Fruit fly (Drosophila melanogaster) whole organism, embryonic: ENCODE measurements around the gene PCID2.

ENCODE experiments used
- Bteb2 ChIP-seq: fragments of 200-800 bp; sonication (Bioruptor generic); optimal IDR thresholded peaks from 2 replicates; lab custom pipeline; 2016; ENCODE audit warnings: missing biosample characterization, missing genetic modification characterization
- CG1024 ChIP-seq: fragments of 200-800 bp; sonication (Bioruptor generic); IDR thresholded peaks from 2 replicates; pipeline ENCODE4 v1.3.6; 2022; ENCODE audit warnings: missing biosample characterization, missing genetic modification characterization
- CG11085 ChIP-seq: fragments of 200-800 bp; sonication (Bioruptor generic); IDR thresholded peaks from 2 replicates; pipeline ENCODE4 v1.3.6; 2022; ENCODE audit warnings: missing biosample characterization, missing genetic modification characterization
- CG11695 ChIP-seq: fragments of 200-800 bp; sonication (Bioruptor generic); IDR thresholded peaks from 3 replicates; pipeline ENCODE4 v1.3.6; 2022; ENCODE audit warnings: missing biosample characterization, missing genetic modification characterization
- CG12104 ChIP-seq: fragments of 200-800 bp; sonication (Bioruptor generic); optimal IDR thresholded peaks from 3 replicates; lab custom pipeline; 2016; ENCODE audit warnings: missing biosample characterization, missing genetic modification characterization
- CG12659 ChIP-seq: fragments of 200-800 bp; sonication (Bioruptor generic); optimal IDR thresholded peaks from 3 replicates; lab custom pipeline; 2017; ENCODE audit warnings: mild to moderate bottlenecking, missing biosample characterization, missing genetic modification reagents, missing genetic modification characterization
- CG13424 ChIP-seq: fragments of 200-800 bp; sonication (Bioruptor generic); optimal IDR thresholded peaks from 2 replicates; lab custom pipeline; 2019; ENCODE audit warnings: missing biosample characterization, mild to moderate bottlenecking, missing genetic modification characterization, moderate library complexity
- CG2116 ChIP-seq: fragments of 200-800 bp; sonication (Bioruptor generic); optimal IDR thresholded peaks from 3 replicates; lab custom pipeline; 2018; ENCODE audit warnings: missing biosample characterization, mild to moderate bottlenecking, missing genetic modification characterization
- CG2199 ChIP-seq: fragments of 200-800 bp; sonication (Bioruptor generic); IDR thresholded peaks from 3 replicates; pipeline ENCODE4 v1.3.6; 2022; ENCODE audit warnings: missing biosample characterization, missing genetic modification characterization
- CG2712 ChIP-seq: fragments of 200-800 bp; optimal IDR thresholded peaks from 3 replicates; lab custom pipeline; 2019; ENCODE audit warnings: missing biosample characterization, mild to moderate bottlenecking, missing genetic modification characterization, moderate library complexity
- CG3281 ChIP-seq: fragments of 200-800 bp; sonication (Bioruptor generic); optimal IDR thresholded peaks from 3 replicates; lab custom pipeline; 2017; ENCODE audit warnings: missing biosample characterization, mild to moderate bottlenecking, missing genetic modification characterization
- CG33213 ChIP-seq: fragments of 200-800 bp; sonication (Bioruptor generic); optimal IDR thresholded peaks from 3 replicates; lab custom pipeline; 2016; ENCODE audit warnings: missing biosample characterization, missing genetic modification characterization
- CG42726 ChIP-seq: fragments of 200-800 bp; sonication (Bioruptor generic); IDR thresholded peaks from 2 replicates; pipeline ENCODE4 v1.3.6; 2022; ENCODE audit warnings: missing biosample characterization, missing genetic modification characterization; ENCODE audit not compliant: partially characterized antibody
- CG4282 ChIP-seq: fragments of 200-800 bp; sonication (Bioruptor generic); optimal IDR thresholded peaks from 2 replicates; lab custom pipeline; 2016; ENCODE audit warnings: missing biosample characterization, missing genetic modification characterization
- CG5245 ChIP-seq: fragments of 200-800 bp; sonication (Bioruptor generic); optimal IDR thresholded peaks from 3 replicates; lab custom pipeline; 2016; ENCODE audit warnings: missing biosample characterization, missing genetic modification characterization
- CG6854 ChIP-seq: fragments of 200-800 bp; sonication (Bioruptor generic); optimal IDR thresholded peaks from 3 replicates; lab custom pipeline; 2017; ENCODE audit warnings: missing biosample characterization, mild to moderate bottlenecking, missing genetic modification characterization
- CG8089 ChIP-seq: fragments of 200-800 bp; sonication (Bioruptor generic); optimal IDR thresholded peaks from 3 replicates; lab custom pipeline; 2016; ENCODE audit warnings: missing biosample characterization, missing genetic modification characterization
- CG8765 ChIP-seq: fragments of 200-800 bp; sonication (Bioruptor generic); IDR thresholded peaks from 2 replicates; pipeline ENCODE4 v1.3.6; 2022; ENCODE audit warnings: missing biosample characterization, missing genetic modification characterization
- CG8924 ChIP-seq: fragments of 200-800 bp; optimal IDR thresholded peaks from 3 replicates; lab custom pipeline; 2019; ENCODE audit warnings: missing biosample characterization, mild to moderate bottlenecking, missing genetic modification characterization, moderate library complexity
- Camta ChIP-seq: fragments of 200-800 bp; sonication (Bioruptor generic); optimal IDR thresholded peaks from 2 replicates; lab custom pipeline; 2016; ENCODE audit warnings: missing biosample characterization, missing genetic modification characterization
- D19A ChIP-seq: fragments of 200-800 bp; optimal IDR thresholded peaks from 3 replicates; lab custom pipeline; 2019; ENCODE audit warnings: missing biosample characterization, mild to moderate bottlenecking, missing genetic modification characterization, moderate library complexity
- D19B ChIP-seq: fragments of 200-800 bp; sonication (Bioruptor generic); optimal IDR thresholded peaks from 2 replicates; lab custom pipeline; 2017; ENCODE audit warnings: missing biosample characterization, mild to moderate bottlenecking, missing genetic modification characterization
- HLH3B ChIP-seq: fragments of 200-800 bp; sonication (Bioruptor generic); IDR thresholded peaks from 2 replicates; pipeline ENCODE4 v1.3.6; 2022; ENCODE audit warnings: missing biosample characterization, missing genetic modification characterization
- Hr3 ChIP-seq: fragments of 200-800 bp; sonication (Bioruptor generic); optimal IDR thresholded peaks from 3 replicates; lab custom pipeline; 2016; ENCODE audit warnings: missing biosample characterization, missing genetic modification characterization
- Jarid2 ChIP-seq: fragments of 200-800 bp; sonication (Bioruptor generic); optimal IDR thresholded peaks from 3 replicates; lab custom pipeline; 2017; ENCODE audit warnings: mild to moderate bottlenecking, missing biosample characterization, missing genetic modification reagents, missing genetic modification characterization
- Mes4 ChIP-seq: fragments of 200-800 bp; sonication (Bioruptor generic); optimal IDR thresholded peaks from 2 replicates; lab custom pipeline; 2016; ENCODE audit warnings: missing biosample characterization, missing genetic modification characterization
- NC2β ChIP-seq: fragments of 200-800 bp; sonication (Bioruptor generic); optimal IDR thresholded peaks from 2 replicates; lab custom pipeline; 2016; ENCODE audit warnings: missing biosample characterization, missing genetic modification characterization
- Nf-YC ChIP-seq: fragments of 200-800 bp; optimal IDR thresholded peaks from 3 replicates; lab custom pipeline; 2019; ENCODE audit warnings: missing biosample characterization, mild to moderate bottlenecking, missing genetic modification characterization, moderate library complexity
- Oaz ChIP-seq: fragments of 200-800 bp; sonication (Bioruptor generic); IDR thresholded peaks from 2 replicates; pipeline ENCODE4 v1.3.6; 2022; ENCODE audit warnings: missing biosample characterization, missing genetic modification characterization
- Pdp1 ChIP-seq, 2 experiments: fragments of 200-800 bp; sonication (Bioruptor generic); optimal IDR thresholded peaks; 3 replicates each; lab custom pipeline; 2016; ENCODE audit warnings: missing biosample characterization in 2 of 2, missing genetic modification characterization in 2 of 2, mild to moderate bottlenecking in 1 of 2, moderate library complexity in 1 of 2
- al ChIP-seq: fragments of 200-800 bp; sonication (Bioruptor generic); IDR thresholded peaks from 2 replicates; pipeline ENCODE4 v1.3.6; 2022; ENCODE audit warnings: missing biosample characterization, missing genetic modification characterization
- ap ChIP-seq: fragments of 200-800 bp; sonication (Bioruptor generic); IDR thresholded peaks from 2 replicates; pipeline ENCODE4 v1.3.6; 2022; ENCODE audit warnings: missing biosample characterization, missing genetic modification characterization
- bbx ChIP-seq: fragments of 200-800 bp; sonication (Bioruptor generic); IDR thresholded peaks from 2 replicates; pipeline ENCODE4 v1.3.6; 2022; ENCODE audit warnings: missing biosample characterization, missing genetic modification characterization; ENCODE audit not compliant: partially characterized antibody
- chn ChIP-seq: fragments of 200-800 bp; sonication (Bioruptor generic); optimal IDR thresholded peaks from 2 replicates; lab custom pipeline; 2016; ENCODE audit warnings: missing biosample characterization, missing genetic modification characterization
- da ChIP-seq: fragments of 200-800 bp; sonication (Bioruptor generic); optimal IDR thresholded peaks from 2 replicates; lab custom pipeline; 2016; ENCODE audit warnings: missing biosample characterization, missing genetic modification characterization
- gro ChIP-seq: fragments of 200-800 bp; sonication (Bioruptor generic); optimal IDR thresholded peaks from 2 replicates; lab custom pipeline; 2016; ENCODE audit warnings: missing biosample characterization, missing genetic modification characterization
- gsb ChIP-seq: fragments of 200-800 bp; sonication (Bioruptor generic); IDR thresholded peaks from 2 replicates; pipeline ENCODE4 v1.3.6; 2022; ENCODE audit warnings: missing biosample characterization, missing genetic modification characterization
- jumu ChIP-seq: fragments of 200-800 bp; sonication (Bioruptor generic); optimal IDR thresholded peaks from 3 replicates; lab custom pipeline; 2016; ENCODE audit warnings: missing biosample characterization, missing genetic modification characterization
- ken ChIP-seq: fragments of 200-800 bp; sonication (Bioruptor generic); IDR thresholded peaks from 3 replicates; pipeline ENCODE4 v1.3.6; 2022; ENCODE audit warnings: missing biosample characterization, missing genetic modification characterization
- klu ChIP-seq: fragments of 200-800 bp; sonication (Bioruptor generic); IDR thresholded peaks from 2 replicates; pipeline ENCODE4 v1.3.6; 2022; ENCODE audit warnings: missing biosample characterization, missing genetic modification characterization
- nerfin-1 ChIP-seq: fragments of 200-800 bp; sonication (Bioruptor generic); optimal IDR thresholded peaks from 3 replicates; lab custom pipeline; 2019; ENCODE audit warnings: missing biosample characterization, mild to moderate bottlenecking, missing genetic modification characterization, moderate library complexity
- nom ChIP-seq: fragments of 200-800 bp; sonication (Bioruptor generic); optimal IDR thresholded peaks from 2 replicates; lab custom pipeline; 2017; ENCODE audit warnings: missing biosample characterization, missing genetic modification characterization, mild to moderate bottlenecking, moderate library complexity, missing genetic modification reagents
- p53 ChIP-seq: fragments of 200-800 bp; sonication (Bioruptor generic); optimal IDR thresholded peaks from 2 replicates; lab custom pipeline; 2016; ENCODE audit warnings: missing biosample characterization, missing genetic modification characterization
- pho ChIP-seq: fragments of 200-800 bp; sonication (Bioruptor generic); optimal IDR thresholded peaks from 2 replicates; lab custom pipeline; 2016; ENCODE audit warnings: missing biosample characterization, missing genetic modification characterization
- pum ChIP-seq: fragments of 200-800 bp; sonication (Bioruptor generic); optimal IDR thresholded peaks from 2 replicates; lab custom pipeline; 2016; ENCODE audit warnings: missing biosample characterization, missing genetic modification characterization
- sqz ChIP-seq: fragments of 200-800 bp; sonication (Bioruptor generic); optimal IDR thresholded peaks from 3 replicates; lab custom pipeline; 2018; ENCODE audit warnings: missing biosample characterization, mild to moderate bottlenecking, missing genetic modification characterization
- ssp ChIP-seq: fragments of 200-800 bp; sonication (Bioruptor generic); IDR thresholded peaks from 2 replicates; pipeline ENCODE4 v1.3.6; 2022; ENCODE audit warnings: missing biosample characterization, missing genetic modification characterization
- stc ChIP-seq: fragments of 200-800 bp; sonication (Bioruptor generic); IDR thresholded peaks from 2 replicates; pipeline ENCODE4 v1.3.6; 2022; ENCODE audit warnings: missing biosample characterization, missing genetic modification characterization
- tx ChIP-seq: fragments of 200-800 bp; sonication (Bioruptor generic); optimal IDR thresholded peaks from 2 replicates; lab custom pipeline; 2016; ENCODE audit warnings: missing biosample characterization, missing genetic modification characterization
- wdn ChIP-seq: fragments of 200-800 bp; sonication (Bioruptor generic); IDR thresholded peaks from 2 replicates; pipeline ENCODE4 v1.3.6; 2022; ENCODE audit warnings: missing biosample characterization, missing genetic modification characterization

PCID2 gene

DNA sequence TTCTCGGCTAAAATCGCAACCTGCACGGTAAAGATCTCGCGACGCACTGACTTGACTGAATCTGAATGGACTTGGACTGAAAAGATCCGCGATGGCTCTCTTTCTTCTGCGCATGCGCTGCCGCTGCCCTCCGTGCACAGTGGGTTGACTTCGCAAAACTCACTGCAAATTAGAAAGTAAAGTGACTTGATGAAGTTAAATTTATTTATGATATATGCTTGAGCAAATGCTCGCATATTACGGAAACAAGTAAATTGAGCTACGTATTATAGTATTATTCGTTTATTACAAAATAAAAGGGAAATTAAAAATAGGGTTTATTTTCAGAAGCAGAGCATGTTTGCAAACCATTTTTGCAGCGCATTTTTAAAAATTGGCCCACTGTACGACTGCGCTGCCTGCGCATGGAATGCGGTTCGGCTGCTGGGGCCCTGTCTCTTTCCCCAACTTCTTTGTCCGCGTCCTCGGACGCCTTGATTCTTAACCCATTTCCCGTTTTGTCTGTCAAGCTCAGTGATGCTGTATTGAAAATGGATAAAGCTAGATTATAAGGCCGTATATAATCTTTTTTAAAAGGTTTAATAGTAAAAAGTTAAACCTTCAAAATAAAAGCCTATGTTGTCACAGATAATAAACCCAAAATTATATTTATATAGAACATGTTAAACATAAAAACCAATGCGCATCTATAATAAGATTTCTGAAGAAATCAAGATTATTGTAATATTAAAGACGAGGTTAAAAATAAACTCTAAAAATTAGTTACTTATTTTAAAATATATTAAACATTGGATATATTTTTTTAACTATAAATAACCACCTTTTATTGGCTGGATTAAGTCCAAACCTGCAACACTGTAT lies 38.3 kb upstream of the PCID2 start, which contains the start of gene rt (continued):
- TF ChIP-seq HLH3B (GFP tag; lab: Robert Waterston, UW): peak; percentile 43; the same call in 1 of the 2 replicates
- TF ChIP-seq da (GFP tag; lab: Kevin White, UChicago): no peak
- TF ChIP-seq chn: peak; percentile 55
- TF ChIP-seq nom (GFP tag; lab: Kevin White, UChicago): no peak
- peak; percentile 48; the same call in 1 of the 3 replicates for TF ChIP-seq CG11695 (GFP tag; lab: Robert Waterston, UW)
- TF ChIP-seq CG33213 (GFP tag; lab: Kevin White, UChicago): peak; percentile 4
- TF ChIP-seq CG8924 (tag; lab: Kevin White, UChicago): peak; percentile 28
- no peak for TF ChIP-seq klu (GFP tag; lab: Robert Waterston, UW)
- peak; percentile 44; the same call in 1 of the 3 replicates for TF ChIP-seq ken (GFP tag; lab: Robert Waterston, UW)
- peak; percentile 84 for TF ChIP-seq CG2712 (tag; lab: Kevin White, UChicago)
- TF ChIP-seq Camta (GFP tag; lab: Kevin White, UChicago): no peak
- TF ChIP-seq CG12659 (GFP tag; lab: Kevin White, UChicago): peak; percentile 32
- TF ChIP-seq gro: no peak
- TF ChIP-seq Pdp1 (GFP tag; optimal IDR thresholded peaks at IDR 0.05; lab: Kevin White, UChicago): peak; percentile 1 to 14
- no peak for TF ChIP-seq ap
- peak; percentile 31 for TF ChIP-seq sqz
- 0 out of 2 replicates have a peak, but pooled peaks have one; percentile 36 for TF ChIP-seq CG1024 (GFP tag; lab: Robert Waterston, UW)
- 0 out of 2 replicates have a peak, but pooled peaks have one; percentile 24 for TF ChIP-seq stc (GFP tag; lab: Robert Waterston, UW)
- no peak for TF ChIP-seq gsb (GFP tag; lab: Robert Waterston, UW)
- no peak for TF ChIP-seq ssp
- TF ChIP-seq CG6854: no peak
- TF ChIP-seq p53 (GFP tag; lab: Kevin White, UChicago): no peak
- TF ChIP-seq CG42726 (GFP tag; lab: Robert Waterston, UW): no peak
- TF ChIP-seq tx (GFP tag; lab: Kevin White, UChicago): no peak
- no peak for TF ChIP-seq jumu (GFP tag; lab: Kevin White, UChicago)
- TF ChIP-seq pum (GFP tag; lab: Kevin White, UChicago): peak; percentile 40
- TF ChIP-seq pho (GFP tag; lab: Kevin White, UChicago): no peak
- TF ChIP-seq Jarid2 (GFP tag; lab: Kevin White, UChicago): no peak
- TF ChIP-seq wdn: no peak
- TF ChIP-seq CG12104 (GFP tag; lab: Kevin White, UChicago): no peak
- 0 out of 3 replicates have a peak, but pooled peaks have one; percentile 67 for TF ChIP-seq CG2199
- TF ChIP-seq D19B (GFP tag; lab: Kevin White, UChicago): no peak
- TF ChIP-seq CG2116 (GFP tag; lab: Kevin White, UChicago): peak; percentile 0
- no peak for TF ChIP-seq CG11085 (GFP tag; lab: Robert Waterston, UW)
- TF ChIP-seq CG13424 (tag; lab: Kevin White, UChicago): peak; percentile 70
- TF ChIP-seq CG5245 (GFP tag; lab: Kevin White, UChicago): no peak
- peak; percentile 58 for TF ChIP-seq D19A
- peak; percentile 28 for TF ChIP-seq CG3281
- TF ChIP-seq CG8765 (GFP tag; lab: Robert Waterston, UW): no peak
- TF ChIP-seq CG8089 (GFP tag; lab: Kevin White, UChicago): no peak
- peak; percentile 21 for TF ChIP-seq Nf-YC (tag; lab: Kevin White, UChicago)
- TF ChIP-seq Mes4 (GFP tag; lab: Kevin White, UChicago): no peak
- no peak for TF ChIP-seq CG4282 (GFP tag; lab: Kevin White, UChicago)
- TF ChIP-seq Bteb2 (GFP tag; lab: Kevin White, UChicago): no peak
- peak; percentile 70 for TF ChIP-seq nerfin-1 (tag; lab: Kevin White, UChicago)
- peak; percentile 38 for TF ChIP-seq NC2β (GFP tag; lab: Kevin White, UChicago)
- TF ChIP-seq Hr3 (GFP tag; lab: Kevin White, UChicago): no peak
- peak; percentile 38; the same call in 1 of the 2 replicates for TF ChIP-seq al (GFP tag; lab: Robert Waterston, UW)
- TF ChIP-seq Oaz (GFP tag; lab: Robert Waterston, UW): no peak
- no peak for TF ChIP-seq bbx (GFP tag; lab: Robert Waterston, UW)
